Worm (Caenorhabditis elegans): Measurements from ENCODE around the gene srg-7.

The srg-7 gene

DNA sequence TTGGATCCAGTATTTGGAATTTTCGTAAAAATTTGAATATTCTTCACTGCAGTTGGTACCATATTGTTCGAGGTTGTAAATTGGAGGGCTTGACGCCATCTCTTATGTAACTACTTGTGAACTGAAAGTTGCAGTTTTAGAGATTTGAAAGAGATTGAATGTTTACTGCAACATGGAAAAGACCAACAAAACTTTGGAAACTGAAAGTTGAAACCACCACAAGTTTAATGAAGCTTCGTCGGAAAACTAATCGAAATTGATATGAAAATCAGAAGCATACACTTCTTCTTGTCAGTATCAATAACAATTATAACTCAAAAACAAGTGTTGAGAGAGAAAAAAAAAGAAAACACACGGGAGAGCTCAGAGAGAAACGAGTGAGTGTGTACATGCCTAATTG, at the start of gene srg-7:
TSS of gene srg-7 (minus strand) at position 101 of the 400 bp plus-strand sequence.
- TF ChIP-seq lin-13 (tag; optimal IDR thresholded peaks at IDR 0.05) (no peak), nhr-76 (tag; optimal IDR thresholded peaks at IDR 0.05) (no peak), flh-1 (GFP tag; optimal IDR thresholded peaks at IDR 0.05) (no peak), unc-120 (tag; optimal IDR thresholded peaks at IDR 0.05; ENCODE audit: poor library complexity, severe bottlenecking) (no peak), nhr-237 (tag; optimal IDR thresholded peaks at IDR 0.05) (no peak), ztf-11 (tag; optimal IDR thresholded peaks at IDR 0.05) (no peak), M03D4.4 (tag; optimal IDR thresholded peaks at IDR 0.05) (no peak), nhr-2 (tag; optimal IDR thresholded peaks at IDR 0.05) (no peak), blmp-1 (tag; optimal IDR thresholded peaks at IDR 0.05) (no peak)

ce11 chrIII:6317345-6317744, 49.4 kb upstream of the srg-7 start:
- TF ChIP-seq ces-1 (GFP tag; optimal IDR thresholded peaks at IDR 0.05) (peak; percentile 98), mab-5 (tag; optimal IDR thresholded peaks at IDR 0.05) (no peak)

DNA sequence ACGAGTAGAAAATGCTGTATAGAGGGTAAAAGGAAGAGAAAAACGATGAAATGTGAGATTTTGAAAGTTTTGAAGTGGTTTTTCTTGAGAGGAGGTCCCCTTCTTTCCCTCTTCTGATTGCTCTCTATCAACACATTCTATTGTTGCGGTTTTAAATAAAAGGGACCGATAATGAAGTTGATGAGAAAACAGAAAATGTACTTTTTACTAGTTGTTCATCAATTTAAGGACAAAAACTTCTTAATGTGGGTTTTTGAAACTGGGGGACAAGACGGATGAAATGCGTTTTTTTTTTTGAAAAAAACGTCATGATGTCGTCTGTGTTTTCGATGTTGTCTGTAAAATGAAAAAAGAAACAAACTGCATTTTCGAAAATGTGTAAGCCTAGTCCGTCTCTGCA, 48.8 kb upstream of the srg-7 start:
- TF ChIP-seq snpc-4 (tag; optimal IDR thresholded peaks at IDR 0.05) (no peak), blmp-1 (tag; optimal IDR thresholded peaks at IDR 0.05) (no peak), ceh-83 (GFP tag; optimal IDR thresholded peaks at IDR 0.05) (no peak), ces-1 (GFP tag; optimal IDR thresholded peaks at IDR 0.05) (no peak), pha-4 (tag; optimal IDR thresholded peaks at IDR 0.05) (no peak), nhr-2 (tag; optimal IDR thresholded peaks at IDR 0.05) (no peak), zip-8 (tag; optimal IDR thresholded peaks at IDR 0.05) (no peak), sptf-1 (tag; optimal IDR thresholded peaks at IDR 0.05) (no peak), lin-32 (GFP tag; optimal IDR thresholded peaks at IDR 0.05) (no peak), mab-5 (tag; optimal IDR thresholded peaks at IDR 0.05) (no peak), unc-62 (GFP tag; optimal IDR thresholded peaks at IDR 0.05) (no peak), ztf-11 (tag; optimal IDR thresholded peaks at IDR 0.05) (no peak), mls-2 (tag; optimal IDR thresholded peaks at IDR 0.05) (no peak), ham-2 (GFP tag; optimal IDR thresholded peaks at IDR 0.05) (no peak), ceh-43 (GFP tag; optimal IDR thresholded peaks at IDR 0.05) (no peak), elt-1 (tag; optimal IDR thresholded peaks at IDR 0.05; ENCODE audit: borderline replicate concordance, insufficient read depth) (no peak), drap-1 (GFP tag; optimal IDR thresholded peaks at IDR 0.05) (no peak)

- TF ChIP-seq nhr-28 (tag; optimal IDR thresholded peaks at IDR 0.05) (no peak), hlh-1 (tag; optimal IDR thresholded peaks at IDR 0.05) (no peak), ham-2 (GFP tag; optimal IDR thresholded peaks at IDR 0.05) (no peak), pha-4 (tag; optimal IDR thresholded peaks at IDR 0.05) (no peak), ceh-83 (GFP tag; optimal IDR thresholded peaks at IDR 0.05) (no peak), M03D4.4 (tag; optimal IDR thresholded peaks at IDR 0.05) (no peak), nhr-2 (tag; optimal IDR thresholded peaks at IDR 0.05) (no peak), mab-5 (tag; optimal IDR thresholded peaks at IDR 0.05) (no peak), unc-120 (tag; optimal IDR thresholded peaks at IDR 0.05; ENCODE audit: poor library complexity, severe bottlenecking) (no peak), cnd-1 (tag; optimal IDR thresholded peaks at IDR 0.05) (no peak), blmp-1 (tag; optimal IDR thresholded peaks at IDR 0.05) (no peak), ceh-43 (GFP tag; optimal IDR thresholded peaks at IDR 0.05) (no peak)
These were observed 47.6 kb upstream of the srg-7 start for ce11 chrIII:6315515-6315914.

DNA sequence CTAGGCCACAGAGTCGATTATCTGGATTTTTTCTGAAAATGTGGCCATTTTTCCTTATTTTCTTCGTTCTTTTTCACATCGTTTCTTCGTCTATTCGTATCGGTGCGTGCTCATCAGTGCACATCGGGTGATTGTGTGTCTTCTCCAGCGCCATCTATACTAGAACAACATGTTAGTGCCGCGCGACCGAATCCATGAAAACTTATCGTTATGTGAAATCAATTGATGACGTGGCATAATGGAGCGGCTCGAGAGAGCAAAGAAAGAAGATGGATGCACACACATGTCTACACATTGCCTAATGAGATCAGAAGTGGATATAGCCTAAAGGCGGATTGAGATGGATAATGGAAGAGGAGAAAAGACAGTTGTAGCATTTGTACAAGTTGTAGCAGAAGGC, 44.3 kb upstream of the srg-7 start:
- TF ChIP-seq ces-1 (GFP tag; optimal IDR thresholded peaks at IDR 0.05): peak; percentile 16
- no peak for TF ChIP-seq nhr-76 (tag; optimal IDR thresholded peaks at IDR 0.05)

- TF ChIP-seq pha-4 (tag; optimal IDR thresholded peaks at IDR 0.05) (no peak), cnd-1 (tag; optimal IDR thresholded peaks at IDR 0.05) (no peak), M03D4.4 (tag; optimal IDR thresholded peaks at IDR 0.05) (no peak), ham-2 (GFP tag; optimal IDR thresholded peaks at IDR 0.05) (no peak), lin-32 (GFP tag; optimal IDR thresholded peaks at IDR 0.05) (no peak), lsy-2 (tag; optimal IDR thresholded peaks at IDR 0.05) (no peak), elt-3 (tag; optimal IDR thresholded peaks at IDR 0.05) (no peak), mep-1 (tag; optimal IDR thresholded peaks at IDR 0.05) (no peak), flh-1 (GFP tag; optimal IDR thresholded peaks at IDR 0.05) (no peak), ceh-43 (GFP tag; optimal IDR thresholded peaks at IDR 0.05) (no peak), unc-39 (tag; optimal IDR thresholded peaks at IDR 0.05) (no peak), ceh-83 (GFP tag; optimal IDR thresholded peaks at IDR 0.05) (no peak), mls-2 (tag; optimal IDR thresholded peaks at IDR 0.05) (no peak), hlh-1 (tag; optimal IDR thresholded peaks at IDR 0.05) (no peak), unc-120 (tag; optimal IDR thresholded peaks at IDR 0.05; ENCODE audit: poor library complexity, severe bottlenecking) (no peak), nhr-237 (tag; optimal IDR thresholded peaks at IDR 0.05) (no peak), nhr-12 (tag; optimal IDR thresholded peaks at IDR 0.05) (no peak), sptf-1 (tag; optimal IDR thresholded peaks at IDR 0.05) (no peak), nhr-28 (tag; optimal IDR thresholded peaks at IDR 0.05) (no peak), bed-3 (GFP tag; optimal IDR thresholded peaks at IDR 0.05) (no peak)
These were observed 43.5 kb upstream of the srg-7 start for ce11 chrIII:6311452-6311851.

All from whole organism, mixed stage, embryonic.